Fruit fly (Drosophila melanogaster) whole organism, pupa: ENCODE measurements around the gene CG13407.

Experiments
- CG10348 ChIP-seq: fragments of 200-800 bp; sonication (Bioruptor generic); IDR thresholded peaks from 2 replicates; pipeline ENCODE4 v1.3.6; 2022; ENCODE audit warnings: missing biosample characterization, missing genetic modification characterization
- CG15710 ChIP-seq: fragments of 200-800 bp; sonication (Bioruptor generic); optimal IDR thresholded peaks from 2 replicates; lab custom pipeline; 2018; ENCODE audit warnings: missing biosample characterization, mild to moderate bottlenecking, missing genetic modification characterization, moderate library complexity
- CG17806 ChIP-seq: fragments of 200-800 bp; sonication (Bioruptor generic); optimal IDR thresholded peaks from 2 replicates; lab custom pipeline; 2018; ENCODE audit warnings: missing biosample characterization, mild to moderate bottlenecking, missing genetic modification characterization, moderate library complexity
- CG34367 ChIP-seq: fragments of 200-800 bp; sonication (Bioruptor generic); optimal IDR thresholded peaks from 2 replicates; lab custom pipeline; 2018; ENCODE audit warnings: missing biosample characterization, mild to moderate bottlenecking, missing genetic modification characterization
- CG8159 ChIP-seq: fragments of 200-800 bp; sonication (Bioruptor generic); optimal IDR thresholded peaks from 3 replicates; lab custom pipeline; 2018; ENCODE audit warnings: missing biosample characterization, mild to moderate bottlenecking, missing genetic modification characterization, moderate library complexity
- CG9948 ChIP-seq: fragments of 200-800 bp; sonication (Bioruptor generic); optimal IDR thresholded peaks from 2 replicates; lab custom pipeline; 2018; ENCODE audit warnings: missing biosample characterization, mild to moderate bottlenecking, missing genetic modification characterization, moderate library complexity
- D1 ChIP-seq: fragments of 200-800 bp; sonication (Bioruptor generic); optimal IDR thresholded peaks from 2 replicates; lab custom pipeline; 2018; ENCODE audit warnings: missing biosample characterization, mild to moderate bottlenecking, missing genetic modification characterization, moderate library complexity
- EcR ChIP-seq: fragments of 200-800 bp; sonication (Bioruptor generic); optimal IDR thresholded peaks from 3 replicates; lab custom pipeline; 2019; ENCODE audit warnings: missing biosample characterization, missing genetic modification characterization, mild to moderate bottlenecking, moderate library complexity, missing genetic modification reagents
- Ets98B ChIP-seq: fragments of 200-800 bp; sonication (Bioruptor generic); IDR thresholded peaks from 2 replicates; pipeline ENCODE4 v1.3.6; 2022; ENCODE audit warnings: missing biosample characterization, missing genetic modification characterization
- Pif1B ChIP-seq: fragments of 200-800 bp; sonication (Bioruptor generic); optimal IDR thresholded peaks from 3 replicates; lab custom pipeline; 2016; ENCODE audit warnings: missing biosample characterization, missing genetic modification characterization
- rn ChIP-seq: fragments of 200-800 bp; sonication (Bioruptor generic); IDR thresholded peaks from 2 replicates; pipeline ENCODE4 v1.3.6; 2022; ENCODE audit warnings: missing biosample characterization, missing genetic modification characterization

- no peak for TF ChIP-seq Ets98B (GFP tag; lab: Robert Waterston, UW)
- no peak for TF ChIP-seq rn (GFP tag; lab: Robert Waterston, UW)
- TF ChIP-seq CG8159 (tag; lab: Kevin White, UChicago) = no peak
- TF ChIP-seq CG15710 (tag; lab: Kevin White, UChicago) = no peak
- TF ChIP-seq CG10348 = no peak
- TF ChIP-seq CG34367 = no peak
- TF ChIP-seq CG9948 (tag; lab: Kevin White, UChicago) = no peak
- TF ChIP-seq EcR = no peak
- TF ChIP-seq Pif1B (GFP tag; lab: Kevin White, UChicago) = no peak
- TF ChIP-seq D1 = no peak
- TF ChIP-seq CG17806 (tag; lab: Kevin White, UChicago) = no peak
Measured at dm6 chr3R:22121220-22121619, 18.0 kb downstream of the CG13407 start.
